Fruit fly (Drosophila melanogaster) whole organism, embryonic: ENCODE results near the gene dgt2.

Experiments used
- BEAF-32 ChIP-seq: fragments of 200-800 bp; sonication (Bioruptor generic); optimal IDR thresholded peaks from 3 replicates; lab custom pipeline; 2017; ENCODE audit warnings: missing biosample characterization, missing genetic modification characterization, mild to moderate bottlenecking, moderate library complexity, missing genetic modification reagents
- CG10462 ChIP-seq: fragments of 200-800 bp; sonication (Bioruptor generic); optimal IDR thresholded peaks from 2 replicates; lab custom pipeline; 2016; ENCODE audit warnings: missing biosample characterization, missing genetic modification characterization
- CG11504 ChIP-seq: fragments of 200-800 bp; sonication (Bioruptor generic); optimal IDR thresholded peaks from 3 replicates; lab custom pipeline; 2019; ENCODE audit warnings: missing biosample characterization, mild to moderate bottlenecking, missing genetic modification characterization, moderate library complexity
- CG11696 ChIP-seq: fragments of 200-800 bp; sonication (Bioruptor generic); IDR thresholded peaks from 2 replicates; pipeline ENCODE4 v1.3.6; 2022; ENCODE audit warnings: missing biosample characterization, missing genetic modification characterization
- CG12659 ChIP-seq: fragments of 200-800 bp; sonication (Bioruptor generic); optimal IDR thresholded peaks from 3 replicates; lab custom pipeline; 2017; ENCODE audit warnings: mild to moderate bottlenecking, missing biosample characterization, missing genetic modification reagents, missing genetic modification characterization
- CG13624 ChIP-seq: fragments of 200-800 bp; sonication (Bioruptor generic); optimal IDR thresholded peaks from 2 replicates; lab custom pipeline; 2016; ENCODE audit warnings: missing biosample characterization, missing genetic modification characterization
- CG16813 ChIP-seq: fragments of 200-800 bp; sonication (Bioruptor generic); IDR thresholded peaks from 3 replicates; pipeline ENCODE4 v1.3.6; 2022; ENCODE audit warnings: missing biosample characterization, missing genetic modification characterization; ENCODE audit not compliant: partially characterized antibody
- CG17186 ChIP-seq: fragments of 200-800 bp; sonication (Bioruptor generic); optimal IDR thresholded peaks from 3 replicates; lab custom pipeline; 2017; ENCODE audit warnings: missing biosample characterization, missing genetic modification reagents, missing genetic modification characterization
- CG2202 ChIP-seq: fragments of 200-800 bp; sonication (Bioruptor generic); optimal IDR thresholded peaks from 2 replicates; lab custom pipeline; 2018; ENCODE audit warnings: missing biosample characterization, mild to moderate bottlenecking, missing genetic modification characterization
- CG31388 ChIP-seq: fragments of 200-800 bp; sonication (Bioruptor generic); optimal IDR thresholded peaks from 2 replicates; lab custom pipeline; 2016; ENCODE audit warnings: missing biosample characterization, missing genetic modification characterization
- CG3281 ChIP-seq: fragments of 200-800 bp; sonication (Bioruptor generic); optimal IDR thresholded peaks from 3 replicates; lab custom pipeline; 2017; ENCODE audit warnings: missing biosample characterization, mild to moderate bottlenecking, missing genetic modification characterization
- CG3995 ChIP-seq: fragments of 200-800 bp; sonication (Bioruptor generic); optimal IDR thresholded peaks from 3 replicates; lab custom pipeline; 2016; ENCODE audit warnings: missing biosample characterization, missing genetic modification characterization
- CG4360 ChIP-seq: fragments of 200-800 bp; sonication (Bioruptor generic); IDR thresholded peaks from 2 replicates; pipeline ENCODE4 v1.3.6; 2022; ENCODE audit warnings: missing biosample characterization, missing genetic modification characterization
- CG4424 ChIP-seq: fragments of 200-800 bp; sonication (Bioruptor generic); optimal IDR thresholded peaks from 3 replicates; lab custom pipeline; 2016; ENCODE audit warnings: missing biosample characterization, missing genetic modification characterization
- CG4707 ChIP-seq: fragments of 200-800 bp; sonication (Bioruptor generic); optimal IDR thresholded peaks from 2 replicates; lab custom pipeline; 2018; ENCODE audit warnings: missing biosample characterization, mild to moderate bottlenecking, missing genetic modification characterization, moderate library complexity
- CG6272 ChIP-seq: fragments of 200-800 bp; sonication (Bioruptor generic); IDR thresholded peaks from 2 replicates; pipeline ENCODE4 v1.3.6; 2022; ENCODE audit warnings: missing biosample characterization, missing genetic modification characterization
- CkIIα-i1 ChIP-seq: fragments of 200-800 bp; sonication (Bioruptor generic); IDR thresholded peaks from 2 replicates; pipeline ENCODE4 v1.3.6; 2022; ENCODE audit warnings: missing biosample characterization, missing genetic modification characterization
- Dip2 ChIP-seq: fragments of 200-800 bp; sonication (Bioruptor generic); IDR thresholded peaks from 2 replicates; pipeline ENCODE4 v1.3.6; 2022; ENCODE audit warnings: missing biosample characterization, missing genetic modification characterization
- Dip3 ChIP-seq: fragments of 200-800 bp; sonication (Bioruptor generic); optimal IDR thresholded peaks from 3 replicates; lab custom pipeline; 2016; ENCODE audit warnings: missing biosample characterization, missing genetic modification characterization
- HHEX ChIP-seq: fragments of 200-800 bp; sonication (Bioruptor generic); optimal IDR thresholded peaks from 3 replicates; lab custom pipeline; 2017; ENCODE audit warnings: missing biosample characterization, mild to moderate bottlenecking, missing genetic modification characterization, missing genetic modification reagents
- Hmr ChIP-seq: fragments of 200-800 bp; sonication (Bioruptor generic); optimal IDR thresholded peaks from 3 replicates; lab custom pipeline; 2017; ENCODE audit warnings: mild to moderate bottlenecking, missing biosample characterization, missing genetic modification reagents, missing genetic modification characterization
- Jarid2 ChIP-seq: fragments of 200-800 bp; sonication (Bioruptor generic); optimal IDR thresholded peaks from 3 replicates; lab custom pipeline; 2017; ENCODE audit warnings: mild to moderate bottlenecking, missing biosample characterization, missing genetic modification reagents, missing genetic modification characterization
- Lhr ChIP-seq: fragments of 200-800 bp; sonication (Bioruptor generic); optimal IDR thresholded peaks from 3 replicates; lab custom pipeline; 2017; ENCODE audit warnings: mild to moderate bottlenecking, missing biosample characterization, missing genetic modification reagents, missing genetic modification characterization
- MBD-R2 ChIP-seq: fragments of 200-800 bp; sonication (Bioruptor generic); IDR thresholded peaks from 2 replicates; pipeline ENCODE4 v1.3.6; 2022; ENCODE audit warnings: missing biosample characterization, missing genetic modification characterization
- MTF-1 ChIP-seq: fragments of 200-800 bp; sonication (Bioruptor generic); optimal IDR thresholded peaks from 2 replicates; lab custom pipeline; 2018; ENCODE audit warnings: missing biosample characterization, mild to moderate bottlenecking, missing genetic modification characterization, borderline replicate concordance
- Mad ChIP-seq: fragments of 200-800 bp; sonication (Bioruptor generic); optimal IDR thresholded peaks from 2 replicates; lab custom pipeline; 2016; ENCODE audit warnings: missing biosample characterization, missing genetic modification characterization
- Med ChIP-seq: fragments of 200-800 bp; sonication (Bioruptor generic); peaks from one replicate; lab custom pipeline; 2016; ENCODE audit warnings: missing biosample characterization, missing genetic modification characterization, mild to moderate bottlenecking, inconsistent platforms, moderate library complexity
- Neu2 ChIP-seq: fragments of 200-800 bp; sonication (Bioruptor generic); optimal IDR thresholded peaks from 3 replicates; lab custom pipeline; 2016; ENCODE audit warnings: missing biosample characterization, missing genetic modification characterization, borderline replicate concordance
- Nf-YA ChIP-seq: fragments of 200-800 bp; sonication (Bioruptor generic); IDR thresholded peaks from 2 replicates; pipeline ENCODE4 v1.3.6; 2022; ENCODE audit warnings: missing biosample characterization, missing genetic modification characterization
- Usf ChIP-seq: fragments of 200-800 bp; sonication (Bioruptor generic); optimal IDR thresholded peaks from 2 replicates; lab custom pipeline; 2017; ENCODE audit warnings: missing genotype, missing biosample characterization, missing genetic modification characterization
- Xrp1 ChIP-seq: fragments of 200-800 bp; sonication (Bioruptor generic); IDR thresholded peaks from 2 replicates; pipeline ENCODE4 v1.3.6; 2022; ENCODE audit warnings: missing biosample characterization, missing genetic modification characterization
- YL-1 ChIP-seq: fragments of 200-800 bp; sonication (Bioruptor generic); optimal IDR thresholded peaks from 3 replicates; lab custom pipeline; 2017; ENCODE audit warnings: missing biosample characterization, mild to moderate bottlenecking, missing genetic modification characterization
- bigmax ChIP-seq: fragments of 200-800 bp; sonication (Bioruptor generic); optimal IDR thresholded peaks from 2 replicates; lab custom pipeline; 2018; ENCODE audit warnings: missing biosample characterization, mild to moderate bottlenecking, missing genetic modification characterization
- bsh ChIP-seq, 2 experiments: fragments of 200-800 bp; sonication (Bioruptor generic); optimal IDR thresholded peaks; 2 replicates each; lab custom pipeline; 2017 to 2018; ENCODE audit warnings: mild to moderate bottlenecking in 2 of 2, missing biosample characterization in 2 of 2, missing genetic modification characterization in 2 of 2, moderate library complexity in 1 of 2
- cato ChIP-seq: fragments of 200-800 bp; sonication (Bioruptor generic); optimal IDR thresholded peaks from 2 replicates; lab custom pipeline; 2016; ENCODE audit warnings: missing biosample characterization, missing genetic modification characterization, borderline replicate concordance
- ci ChIP-seq: fragments of 200-800 bp; sonication (Bioruptor generic); IDR thresholded peaks from 3 replicates; pipeline ENCODE4 v1.3.6; 2022; ENCODE audit warnings: missing biosample characterization, missing genetic modification characterization
- gce ChIP-seq: fragments of 200-800 bp; sonication (Bioruptor generic); IDR thresholded peaks from 3 replicates; pipeline ENCODE4 v1.3.6; 2022; ENCODE audit warnings: missing biosample characterization, missing genetic modification characterization
- gsb-n ChIP-seq: fragments of 200-800 bp; sonication (Bioruptor generic); optimal IDR thresholded peaks from 3 replicates; lab custom pipeline; 2018; ENCODE audit warnings: missing biosample characterization, mild to moderate bottlenecking, missing genetic modification characterization
- ham ChIP-seq: fragments of 200-800 bp; sonication (Bioruptor generic); IDR thresholded peaks from 2 replicates; pipeline ENCODE4 v1.3.6; 2022; ENCODE audit warnings: missing biosample characterization, missing genetic modification characterization
- hkb ChIP-seq, 2 experiments: fragments of 200-800 bp in 1 of 2; fragments of >200 bp in 1 of 2; sonication (Bioruptor generic) in 1 of 2; IDR thresholded peaks in 1 of 2; optimal IDR thresholded peaks in 1 of 2; 2 replicates each; pipeline versions ENCODE4 v1.3.6 to Lab custom; 2017 to 2022; ENCODE audit warnings: missing biosample characterization in 1 of 2, missing genetic modification characterization in 1 of 2
- klu ChIP-seq: fragments of 200-800 bp; sonication (Bioruptor generic); IDR thresholded peaks from 2 replicates; pipeline ENCODE4 v1.3.6; 2022; ENCODE audit warnings: missing biosample characterization, missing genetic modification characterization
- lab ChIP-seq: fragments of 200-800 bp; sonication (Bioruptor generic); optimal IDR thresholded peaks from 3 replicates; lab custom pipeline; 2017; ENCODE audit warnings: missing biosample characterization, missing genetic modification characterization, mild to moderate bottlenecking, moderate library complexity, missing genetic modification reagents
- nmo ChIP-seq: fragments of 200-800 bp; sonication (Bioruptor generic); optimal IDR thresholded peaks from 2 replicates; lab custom pipeline; 2018; ENCODE audit warnings: missing biosample characterization, mild to moderate bottlenecking, missing genetic modification characterization, moderate library complexity
- pnt ChIP-seq: fragments of 200-800 bp; sonication (Bioruptor generic); optimal IDR thresholded peaks from 3 replicates; lab custom pipeline; 2016; ENCODE audit warnings: missing biosample characterization, missing genetic modification characterization
- ranshi ChIP-seq: fragments of 200-800 bp; sonication (Bioruptor generic); IDR thresholded peaks from 2 replicates; pipeline ENCODE4 v1.3.6; 2022; ENCODE audit warnings: missing biosample characterization, missing genetic modification characterization
- row ChIP-seq: fragments of 200-800 bp; sonication (Bioruptor generic); IDR thresholded peaks from 3 replicates; pipeline ENCODE4 v1.3.6; 2022; ENCODE audit warnings: missing biosample characterization, missing genetic modification characterization
- sob ChIP-seq: fragments of 200-800 bp; sonication (Bioruptor generic); IDR thresholded peaks from 2 replicates; pipeline ENCODE4 v1.3.6; 2022; ENCODE audit warnings: missing biosample characterization, missing genetic modification characterization
- tin ChIP-seq: fragments of 200-800 bp; sonication (Bioruptor generic); optimal IDR thresholded peaks from 3 replicates; lab custom pipeline; 2016; ENCODE audit warnings: missing biosample characterization, missing genetic modification characterization
- tna ChIP-seq: fragments of 200-800 bp; sonication (Bioruptor generic); IDR thresholded peaks from 2 replicates; pipeline ENCODE4 v1.3.6; 2022; ENCODE audit warnings: missing biosample characterization, missing genetic modification characterization; ENCODE audit not compliant: partially characterized antibody
- trh ChIP-seq: fragments of 200-800 bp; sonication (Bioruptor generic); optimal IDR thresholded peaks from 2 replicates; lab custom pipeline; 2016; ENCODE audit warnings: missing biosample characterization, missing genetic modification characterization
- zen ChIP-seq: fragments of 200-800 bp; sonication (Bioruptor generic); optimal IDR thresholded peaks from 3 replicates; lab custom pipeline; 2018; ENCODE audit warnings: missing biosample characterization, mild to moderate bottlenecking, missing genetic modification characterization, moderate library complexity

Gene dgt2

DNA sequence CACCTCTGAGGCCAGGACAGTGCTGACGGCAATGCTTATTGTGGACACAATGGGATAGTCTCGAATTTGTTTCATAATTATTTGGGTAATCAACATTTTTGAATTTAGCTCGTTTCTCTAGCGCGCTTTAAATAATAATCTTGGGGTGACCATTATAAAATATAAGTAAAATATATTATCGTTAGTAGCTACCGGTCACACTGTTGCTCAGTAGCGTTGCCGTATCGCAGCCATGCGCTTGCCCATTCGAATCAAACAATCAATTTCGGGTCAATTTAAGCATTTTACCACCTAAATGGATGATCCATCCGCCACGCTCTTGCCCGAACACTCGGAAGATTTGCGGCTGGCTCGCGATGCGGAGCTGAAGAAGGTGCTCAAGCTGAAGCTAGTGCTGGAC is at the start of gene dgt2, which contains the start of gene zuc:
Gene dgt2 (plus strand): TSS at position 208 of the 400 bp plus-strand sequence.
Gene zuc (minus strand): TSS at position 154 of the 400 bp plus-strand sequence.
- TF ChIP-seq CG16813 (GFP tag; lab: Robert Waterston, UW) (peak; percentile 31; the same call in 1 of the 3 replicates), gsb-n (no peak), bigmax (GFP tag; lab: Kevin White, UChicago) (no peak), Mad (GFP tag; lab: Kevin White, UChicago) (no peak), Hmr (no peak), MBD-R2 (GFP tag; lab: Robert Waterston, UW) (peak; percentile 71), klu (no peak), CG10462 (no peak), pnt (GFP tag; lab: Kevin White, UChicago) (no peak), Neu2 (no peak), ranshi (GFP tag; lab: Robert Waterston, UW) (peak; percentile 91), CG31388 (GFP tag; lab: Kevin White, UChicago) (no peak), nmo (GFP tag; lab: Kevin White, UChicago) (peak; percentile 6), gce (no peak), trh (GFP tag; lab: Kevin White, UChicago) (no peak), Usf (GFP tag; lab: Kevin White, UChicago) (no peak), BEAF-32 (GFP tag; lab: Kevin White, UChicago) (peak; percentile 39), CG11696 (no peak), hkb (optimal IDR thresholded peaks at IDR 0.05; lab: Kevin White, UChicago) (no peak), hkb (GFP tag; IDR thresholded peaks at IDR 0.05; lab: Robert Waterston, UW) (no peak), CG17186 (GFP tag; lab: Kevin White, UChicago) (peak; percentile 5), tin (GFP tag; lab: Kevin White, UChicago) (no peak), YL-1 (GFP tag; lab: Kevin White, UChicago) (peak; percentile 29), CG6272 (GFP tag; lab: Robert Waterston, UW) (no peak), CG4360 (GFP tag; lab: Robert Waterston, UW) (no peak), CG11504 (tag; lab: Kevin White, UChicago) (no peak), CG3995 (peak; percentile 10), CG13624 (GFP tag; lab: Kevin White, UChicago) (no peak), sob (GFP tag; lab: Robert Waterston, UW) (no peak), row (GFP tag; lab: Robert Waterston, UW) (peak; percentile 27; the same call in 1 of the 3 replicates), CG12659 (GFP tag; lab: Kevin White, UChicago) (peak; percentile 11), bsh (GFP tag; optimal IDR thresholded peaks at IDR 0.05; lab: Kevin White, UChicago) (no peak), CG4707 (GFP tag; lab: Kevin White, UChicago) (no peak), Med (GFP tag; lab: Kevin White, UChicago) (peak; percentile 72), Lhr (GFP tag; lab: Kevin White, UChicago) (peak; percentile 48), Jarid2 (no peak), HHEX (GFP tag; lab: Kevin White, UChicago) (no peak), lab (GFP tag; lab: Kevin White, UChicago) (no peak), zen (peak; percentile 7), tna (no peak), CG4424 (GFP tag; lab: Kevin White, UChicago) (no peak), Nf-YA (GFP tag; lab: Robert Waterston, UW) (no peak), CG3281 (GFP tag; lab: Kevin White, UChicago) (peak; percentile 12), CkIIα-i1 (GFP tag; lab: Robert Waterston, UW) (no peak), CG2202 (no peak), Dip3 (GFP tag; lab: Kevin White, UChicago) (no peak), Dip2 (GFP tag; lab: Robert Waterston, UW) (no peak), ci (0 out of 3 replicates have a peak, but pooled peaks have one; percentile 51), cato (GFP tag; lab: Kevin White, UChicago) (no peak), MTF-1 (no peak), ham (no peak), Xrp1 (no peak)
